Worm (Caenorhabditis elegans) whole organism, early embryonic: ENCODE results near the gene Y41E3.6.

Source experiments
- F13C5.2 ChIP-seq: sonication (generic microtip); optimal IDR thresholded peaks from 2 replicates; lab custom pipeline; 2017; ENCODE audit warnings: mild to moderate bottlenecking, missing genetic modification characterization, inconsistent platforms, missing compliant biosample characterization
- ama-1 ChIP-seq: fragments of 150-350 bp; optimal IDR thresholded peaks from 2 replicates; lab custom pipeline; 2014
- ceh-13 ChIP-seq: fragments of 200-800 bp; sonication (Bioruptor generic); optimal IDR thresholded peaks from 2 replicates; lab custom pipeline; 2018; ENCODE audit warnings: mild to moderate bottlenecking, missing genetic modification characterization, missing compliant biosample characterization
- ceh-36 ChIP-seq: sonication (generic microtip); optimal IDR thresholded peaks from 2 replicates; lab custom pipeline; 2016; ENCODE audit warnings: missing genetic modification characterization, inconsistent platforms, missing compliant biosample characterization
- flt-1 ChIP-seq: fragments of 200-800 bp; sonication (Bioruptor generic); IDR thresholded peaks from 2 replicates; pipeline ENCODE4 v1.3.6; 2022; ENCODE audit warnings: missing genetic modification characterization, missing compliant biosample characterization
- scrt-1 ChIP-seq: fragments of 200-800 bp; sonication (Bioruptor generic); IDR thresholded peaks from 2 replicates; pipeline ENCODE4 v1.3.6; 2022; ENCODE audit warnings: missing genetic modification characterization, missing compliant biosample characterization
- sea-1 ChIP-seq: fragments of 200-800 bp; sonication (Bioruptor generic); conservative IDR thresholded peaks from 2 replicates; pipeline ENCODE4 v1.3.6; 2022; ENCODE audit warnings: missing genetic modification characterization, missing compliant biosample characterization

DNA sequence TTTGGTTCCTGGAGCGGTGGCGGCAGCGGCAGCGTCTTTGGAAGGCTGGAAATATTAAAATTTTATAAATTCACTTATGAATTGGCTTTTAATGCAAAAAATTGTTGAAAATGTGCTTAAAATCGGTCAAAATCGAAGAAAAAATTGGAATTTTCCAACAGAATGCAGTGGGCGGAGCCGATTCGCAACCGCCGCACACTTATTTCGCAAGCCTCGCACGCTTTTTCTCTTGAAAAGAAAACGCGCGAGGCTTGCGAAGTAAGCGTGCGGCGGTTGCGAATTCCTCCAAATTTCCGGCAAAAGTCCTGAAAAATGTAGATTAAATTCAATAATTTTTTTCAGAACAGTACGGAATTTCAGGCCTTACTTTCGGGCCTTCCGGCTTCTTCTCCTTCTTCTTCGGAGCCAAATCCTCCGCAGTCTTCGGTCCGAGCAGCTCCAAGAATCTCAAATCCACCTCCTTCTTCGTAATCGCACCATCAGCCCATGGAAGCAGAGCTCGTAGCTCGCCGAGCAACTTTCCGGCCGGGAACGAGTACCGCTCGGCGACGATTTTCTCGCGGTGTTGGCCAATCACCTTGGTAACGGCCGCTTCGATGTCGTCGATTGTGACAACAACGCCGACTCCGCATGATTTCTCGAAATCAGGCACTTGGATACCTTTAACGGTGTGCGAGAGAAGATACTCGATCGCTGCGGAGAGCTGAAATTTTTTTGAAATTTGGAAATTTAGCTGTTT, 5.7 kb downstream of the Y41E3.6 start:
- no peak for TF ChIP-seq ceh-13
- TF ChIP-seq ama-1 = no peak
- no peak for TF ChIP-seq sea-1
- TF ChIP-seq ceh-36 (tag; lab: Kevin White, UChicago) = no peak
- TF ChIP-seq scrt-1 (GFP tag; lab: Robert Waterston, UW) = no peak
- no peak for TF ChIP-seq F13C5.2 (tag; lab: Kevin White, UChicago)
- TF ChIP-seq flt-1 = no peak
